Fruit fly (Drosophila melanogaster): ENCODE data around the gene LIMK1.
A peak's percentile ranks its signal among the peaks of the same experiment; 100 is the strongest.

LIMK1 gene

dm6 chrX:12631317-12632156 lies 39.5 kb upstream of the LIMK1 start, which contains the start of gene Tomosyn (continued):
- no peak for TF ChIP-seq Abd-B (GFP tag; optimal IDR thresholded peaks at IDR 0.05)
- TF ChIP-seq usp (GFP tag; optimal IDR thresholded peaks at IDR 0.05) = no peak

- TF ChIP-seq woc (GFP tag; optimal IDR thresholded peaks at IDR 0.05) (peak; percentile 54), br (GFP tag; optimal IDR thresholded peaks at IDR 0.05) (peak; percentile 43), ey (GFP tag; optimal IDR thresholded peaks at IDR 0.05) (peak; percentile 19), sage (GFP tag; optimal IDR thresholded peaks at IDR 0.05) (peak; percentile 69), psq (GFP tag; optimal IDR thresholded peaks at IDR 0.05) (peak; percentile 70), jim (GFP tag; optimal IDR thresholded peaks at IDR 0.05) (no peak), Hnf4 (GFP tag; optimal IDR thresholded peaks at IDR 0.05) (peak; percentile 39), dl (GFP tag; optimal IDR thresholded peaks at IDR 0.05; ENCODE audit: insufficient read depth in 1 of 2, partially characterized antibody in 2 of 2) (no peak), CG9705 (GFP tag; optimal IDR thresholded peaks at IDR 0.05) (peak; percentile 80), Myc (optimal IDR thresholded peaks at IDR 0.05) (no peak), sv (GFP tag; optimal IDR thresholded peaks at IDR 0.05) (peak; percentile 37), pan (optimal IDR thresholded peaks at IDR 0.05) (no peak), usp (GFP tag; optimal IDR thresholded peaks at IDR 0.05) (no peak), Hr78 (GFP tag; optimal IDR thresholded peaks at IDR 0.05) (no peak), Sp1 (GFP tag; optimal IDR thresholded peaks at IDR 0.05) (peak; percentile 88), dmrt93B (GFP tag; optimal IDR thresholded peaks at IDR 0.05) (peak; percentile 53), Vsx2 (GFP tag; optimal IDR thresholded peaks at IDR 0.05; ENCODE audit: partially characterized antibody) (no peak), brk (GFP tag; optimal IDR thresholded peaks at IDR 0.05) (no peak), HLH106 (tag; optimal IDR thresholded peaks at IDR 0.05) (peak; percentile 89), GATAd (GFP tag; optimal IDR thresholded peaks at IDR 0.05) (no peak), Hr83 (GFP tag; optimal IDR thresholded peaks at IDR 0.05; ENCODE audit: poor library complexity, severe bottlenecking) (no peak), tai (GFP tag; optimal IDR thresholded peaks at IDR 0.05) (no peak), lola (GFP tag; optimal IDR thresholded peaks at IDR 0.05) (no peak), Dfd (GFP tag; optimal IDR thresholded peaks at IDR 0.05) (no peak), h (GFP tag; optimal IDR thresholded peaks at IDR 0.05) (peak; percentile 59), foxo (GFP tag; optimal IDR thresholded peaks at IDR 0.05) (peak in 1 of 2 experiments; percentile 82), CrebA (GFP tag; optimal IDR thresholded peaks at IDR 0.05; ENCODE audit: borderline replicate concordance) (no peak), OdsH (GFP tag; optimal IDR thresholded peaks at IDR 0.05) (peak; percentile 71), Rel (GFP tag; optimal IDR thresholded peaks at IDR 0.05) (no peak), Rel (tag; optimal IDR thresholded peaks at IDR 0.05) (peak; percentile 79), CG32264 (GFP tag; optimal IDR thresholded peaks at IDR 0.05) (no peak), dsf (GFP tag; optimal IDR thresholded peaks at IDR 0.05; ENCODE audit: borderline replicate concordance) (no peak), Mio (GFP tag; optimal IDR thresholded peaks at IDR 0.05) (no peak), N (GFP tag; optimal IDR thresholded peaks at IDR 0.05) (no peak), fru (GFP tag; optimal IDR thresholded peaks at IDR 0.05) (peak; percentile 65), rgr (GFP tag; optimal IDR thresholded peaks at IDR 0.05) (peak; percentile 75), Jra (GFP tag; optimal IDR thresholded peaks at IDR 0.05) (no peak), Dif (GFP tag; optimal IDR thresholded peaks at IDR 0.05; ENCODE audit: partially characterized antibody) (no peak), Abd-B (GFP tag; optimal IDR thresholded peaks at IDR 0.05) (no peak)
Measured at dm6 chrX:12629564-12629963, 37.6 kb upstream of the LIMK1 start, which contains the start of the genes Aven and CG2540. Aven (minus strand) TSS chrX:12629640. CG2540 (plus strand) TSS chrX:12629878.
